Worm (Caenorhabditis elegans) whole organism, L4 larva: ENCODE measurements around the gene pafo-1.

Source experiments
- D1046.2 ChIP-seq: fragments of 200-800 bp; sonication (Bioruptor generic); IDR thresholded peaks from 2 replicates; pipeline ENCODE4 v1.3.6; 2022; ENCODE audit warnings: missing genetic modification characterization, missing compliant biosample characterization
- F26F4.8 ChIP-seq: fragments of 200-800 bp; sonication (Bioruptor generic); conservative IDR thresholded peaks from 2 replicates; pipeline ENCODE4 v1.3.6; 2022; ENCODE audit warnings: missing genetic modification characterization, missing compliant biosample characterization
- F44E2.7 ChIP-seq: fragments of 200-800 bp; sonication (Bioruptor generic); IDR thresholded peaks from 2 replicates; pipeline ENCODE4 v2.1.2; 2022; ENCODE audit warnings: missing genetic modification characterization, missing compliant biosample characterization
- F49E8.2 ChIP-seq: sonication (generic microtip); optimal IDR thresholded peaks from 2 replicates; lab custom pipeline; 2016; ENCODE audit warnings: missing compliant biosample characterization, mild to moderate bottlenecking, missing genetic modification characterization, borderline replicate concordance
- Y105C5A.15 ChIP-seq: fragments of 200-800 bp; sonication (Bioruptor generic); IDR thresholded peaks from 2 replicates; pipeline ENCODE4 v1.3.6; 2022; ENCODE audit warnings: missing genetic modification characterization, missing compliant biosample characterization
- Y5F2A.4 ChIP-seq: fragments of 200-800 bp; sonication (Bioruptor generic); optimal IDR thresholded peaks from 2 replicates; lab custom pipeline; 2018; ENCODE audit warnings: mild to moderate bottlenecking, missing genetic modification characterization, missing compliant biosample characterization
- Y75B8A.6 ChIP-seq: fragments of 200-800 bp; sonication (Bioruptor generic); IDR thresholded peaks from 2 replicates; pipeline ENCODE4 v1.3.6; 2022; ENCODE audit warnings: missing genetic modification reagents, missing genetic modification characterization, missing compliant biosample characterization
- ZK337.2 ChIP-seq: fragments of 200-800 bp; sonication (Bioruptor generic); IDR thresholded peaks from 2 replicates; pipeline ENCODE4 v1.3.6; 2022; ENCODE audit warnings: missing genetic modification reagents, missing genetic modification characterization, missing compliant biosample characterization
- ZK546.5 ChIP-seq, 2 experiments: sonication (generic microtip); optimal IDR thresholded peaks; 2 replicates each; lab custom pipeline; 2017; ENCODE audit warnings: missing biosample characterization in 2 of 2, missing genetic modification characterization in 2 of 2
- ama-1 ChIP-seq: fragments of 150-350 bp; optimal IDR thresholded peaks from 2 replicates; lab custom pipeline; 2014; ENCODE audit warnings: inconsistent platforms, mixed read lengths
- arid-1 ChIP-seq: fragments of 200-800 bp; sonication (Bioruptor generic); conservative IDR thresholded peaks from 2 replicates; pipeline ENCODE4 v1.3.6; 2022; ENCODE audit warnings: missing genetic modification reagents, missing genetic modification characterization, missing compliant biosample characterization
- attf-4 ChIP-seq: sonication (generic microtip); optimal IDR thresholded peaks from 3 replicates; lab custom pipeline; 2017; ENCODE audit warnings: missing biosample characterization, missing genetic modification characterization
- ceh-20 ChIP-seq: fragments of 200-800 bp; sonication (Bioruptor generic); IDR thresholded peaks from 2 replicates; pipeline ENCODE4 v1.3.6; 2022; ENCODE audit warnings: missing genetic modification reagents, missing genetic modification characterization, missing compliant biosample characterization
- ceh-28 ChIP-seq: fragments of 150-350 bp; optimal IDR thresholded peaks from 2 replicates; lab custom pipeline; 2014; ENCODE audit warnings: missing biosample characterization, missing genetic modification reagents, missing genetic modification characterization
- ceh-44 ChIP-seq: fragments of 200-800 bp; sonication (Bioruptor generic); IDR thresholded peaks from 2 replicates; pipeline ENCODE4 v1.3.6; 2022; ENCODE audit warnings: missing genetic modification reagents, missing genetic modification characterization, missing compliant biosample characterization
- ctbp-1 ChIP-seq: fragments of 200-800 bp; sonication (Bioruptor generic); IDR thresholded peaks from 2 replicates; pipeline ENCODE4 v1.3.6; 2022; ENCODE audit warnings: missing genetic modification reagents, missing genetic modification characterization, missing compliant biosample characterization
- daf-16 ChIP-seq, 3 experiments: sonication (generic microtip); optimal IDR thresholded peaks; 2 replicates each; lab custom pipeline; 2016 to 2017; ENCODE audit warnings: missing genetic modification characterization in 3 of 3, missing genetic modification reagents in 3 of 3, mild to moderate bottlenecking in 2 of 3, missing compliant biosample characterization in 2 of 3, missing biosample characterization in 1 of 3, moderate library complexity in 1 of 3
- daf-8 ChIP-seq: fragments of 200-800 bp; sonication (Bioruptor generic); IDR thresholded peaks from 2 replicates; pipeline ENCODE4 v1.3.6; 2022; ENCODE audit warnings: missing genetic modification characterization, missing compliant biosample characterization
- dmd-6 ChIP-seq: fragments of 200-800 bp; sonication (Bioruptor generic); IDR thresholded peaks from 2 replicates; pipeline ENCODE4 v1.3.6; 2022; ENCODE audit warnings: missing genetic modification reagents, missing genetic modification characterization, missing compliant biosample characterization
- dve-1 ChIP-seq: sonication (generic microtip); optimal IDR thresholded peaks from 2 replicates; lab custom pipeline; 2017; ENCODE audit warnings: antibody characterized with exemption, mild to moderate bottlenecking, missing genetic modification characterization, missing compliant biosample characterization; ENCODE audit not compliant: insufficient read depth
- egl-43 ChIP-seq: fragments of 200-800 bp; sonication (Bioruptor generic); IDR thresholded peaks from 2 replicates; pipeline ENCODE4 v1.3.6; 2022; ENCODE audit warnings: missing genetic modification reagents, missing genetic modification characterization, missing compliant biosample characterization
- fkh-10 ChIP-seq: fragments of 150-350 bp; optimal IDR thresholded peaks from 2 replicates; lab custom pipeline; 2014; ENCODE audit warnings: missing biosample characterization, missing genetic modification reagents, missing genetic modification characterization
- fos-1 ChIP-seq: fragments of 150-350 bp; optimal IDR thresholded peaks from 2 replicates; lab custom pipeline; 2014; ENCODE audit warnings: missing biosample characterization, missing genetic modification characterization
- gei-8 ChIP-seq: fragments of 200-800 bp; sonication (Bioruptor generic); optimal IDR thresholded peaks from 2 replicates; lab custom pipeline; 2018; ENCODE audit warnings: mild to moderate bottlenecking, missing genetic modification characterization, missing compliant biosample characterization
- hlh-11 ChIP-seq: fragments of 200-800 bp; sonication (Bioruptor generic); optimal IDR thresholded peaks from 2 replicates; lab custom pipeline; 2018; ENCODE audit warnings: mild to moderate bottlenecking, missing genetic modification characterization, missing compliant biosample characterization
- hlh-30 ChIP-seq: sonication (generic microtip); optimal IDR thresholded peaks from 2 replicates; lab custom pipeline; 2017; ENCODE audit warnings: antibody characterized with exemption, mild to moderate bottlenecking, missing genetic modification characterization, missing compliant biosample characterization; ENCODE audit not compliant: insufficient read depth
- lin-1 ChIP-seq: fragments of 200-800 bp; sonication (Bioruptor generic); IDR thresholded peaks from 2 replicates; pipeline ENCODE4 v1.3.6; 2022; ENCODE audit warnings: missing genetic modification reagents, missing genetic modification characterization, missing compliant biosample characterization
- lin-15B ChIP-seq: fragments of 150-350 bp; sonication (generic microtip); optimal IDR thresholded peaks from 3 replicates; lab custom pipeline; 2014; ENCODE audit warnings: missing biosample characterization, missing genetic modification characterization
- lsy-2 ChIP-seq, 2 experiments: fragments of 150-350 bp in 1 of 2; sonication (generic microtip) in 1 of 2; optimal IDR thresholded peaks; 2 replicates each; lab custom pipeline; 2014 to 2017; ENCODE audit warnings: missing biosample characterization in 2 of 2, missing genetic modification characterization in 2 of 2
- mdl-1 ChIP-seq, 2 experiments: fragments of 150-350 bp in 1 of 2; sonication (generic microtip) in 1 of 2; optimal IDR thresholded peaks; 2 replicates each; lab custom pipeline; 2014 to 2017; ENCODE audit warnings: missing biosample characterization in 2 of 2, missing genetic modification characterization in 2 of 2
- mep-1 ChIP-seq: fragments of 150-350 bp; sonication (generic microtip); optimal IDR thresholded peaks from 3 replicates; lab custom pipeline; 2014; ENCODE audit warnings: missing biosample characterization, missing genetic modification characterization
- nhr-111 ChIP-seq: fragments of 200-800 bp; sonication (Bioruptor generic); optimal IDR thresholded peaks from 2 replicates; lab custom pipeline; 2018; ENCODE audit warnings: mild to moderate bottlenecking, missing genetic modification characterization, missing compliant biosample characterization
- nhr-237 ChIP-seq: sonication (generic microtip); optimal IDR thresholded peaks from 2 replicates; lab custom pipeline; 2017; ENCODE audit warnings: missing biosample characterization, missing genetic modification characterization
- nhr-25 ChIP-seq: sonication (generic microtip); optimal IDR thresholded peaks from 2 replicates; lab custom pipeline; 2017; ENCODE audit warnings: missing genetic modification characterization, mild to moderate bottlenecking, missing compliant biosample characterization, antibody characterized with exemption, moderate library complexity, borderline replicate concordance; ENCODE audit not compliant: insufficient read depth
- nhr-28 ChIP-seq: fragments of 150-350 bp; optimal IDR thresholded peaks from 2 replicates; lab custom pipeline; 2014; ENCODE audit warnings: missing biosample characterization, missing genetic modification characterization
- nhr-48 ChIP-seq: sonication (generic microtip); optimal IDR thresholded peaks from 2 replicates; lab custom pipeline; 2016; ENCODE audit warnings: mild to moderate bottlenecking, missing genetic modification characterization, missing compliant biosample characterization
- nhr-76 ChIP-seq: fragments of 150-350 bp; optimal IDR thresholded peaks from 2 replicates; lab custom pipeline; 2014; ENCODE audit warnings: missing biosample characterization, missing genetic modification characterization
- pqm-1 ChIP-seq: sonication (generic microtip); optimal IDR thresholded peaks from 2 replicates; lab custom pipeline; 2017; ENCODE audit warnings: missing biosample characterization, missing genetic modification characterization
- sdz-12 ChIP-seq: fragments of 200-800 bp; sonication (Bioruptor generic); optimal IDR thresholded peaks from 2 replicates; lab custom pipeline; 2018; ENCODE audit warnings: mild to moderate bottlenecking, missing genetic modification characterization, missing compliant biosample characterization
- skn-1 ChIP-seq: fragments of 150-350 bp; optimal IDR thresholded peaks from 2 replicates; lab custom pipeline; 2014; ENCODE audit warnings: missing biosample characterization, missing genetic modification characterization
- spr-3 ChIP-seq: fragments of 200-800 bp; sonication (Bioruptor generic); optimal IDR thresholded peaks from 2 replicates; lab custom pipeline; 2018; ENCODE audit warnings: mild to moderate bottlenecking, missing genetic modification characterization, missing compliant biosample characterization
- unc-130 ChIP-seq: sonication (generic microtip); optimal IDR thresholded peaks from 2 replicates; lab custom pipeline; 2016; ENCODE audit warnings: missing genetic modification reagents, missing genetic modification characterization, missing compliant biosample characterization
- unc-62 ChIP-seq, 3 experiments: fragments of 150-350 bp in 1 of 3; sonication (generic microtip); optimal IDR thresholded peaks in 2 of 3; peaks in 1 of 3; 1 replicate in 1 of 3; 2 replicates in 2 of 3; lab custom pipeline; 2014 to 2017; ENCODE audit warnings: missing biosample characterization in 3 of 3, missing genetic modification characterization in 3 of 3, missing genetic modification reagents in 3 of 3, missing genotype in 1 of 3
- vab-7 ChIP-seq: fragments of 200-800 bp; sonication (Bioruptor generic); IDR thresholded peaks from 2 replicates; pipeline ENCODE4 v1.3.6; 2022; ENCODE audit warnings: missing genetic modification reagents, missing genetic modification characterization, missing compliant biosample characterization
- ztf-11 ChIP-seq: fragments of 150-350 bp; optimal IDR thresholded peaks from 2 replicates; lab custom pipeline; 2014; ENCODE audit warnings: missing biosample characterization, missing genetic modification characterization
- ztf-7 ChIP-seq: fragments of 150-350 bp; optimal IDR thresholded peaks from 2 replicates; lab custom pipeline; 2014; ENCODE audit warnings: missing biosample characterization, missing genetic modification characterization

pafo-1 gene

DNA sequence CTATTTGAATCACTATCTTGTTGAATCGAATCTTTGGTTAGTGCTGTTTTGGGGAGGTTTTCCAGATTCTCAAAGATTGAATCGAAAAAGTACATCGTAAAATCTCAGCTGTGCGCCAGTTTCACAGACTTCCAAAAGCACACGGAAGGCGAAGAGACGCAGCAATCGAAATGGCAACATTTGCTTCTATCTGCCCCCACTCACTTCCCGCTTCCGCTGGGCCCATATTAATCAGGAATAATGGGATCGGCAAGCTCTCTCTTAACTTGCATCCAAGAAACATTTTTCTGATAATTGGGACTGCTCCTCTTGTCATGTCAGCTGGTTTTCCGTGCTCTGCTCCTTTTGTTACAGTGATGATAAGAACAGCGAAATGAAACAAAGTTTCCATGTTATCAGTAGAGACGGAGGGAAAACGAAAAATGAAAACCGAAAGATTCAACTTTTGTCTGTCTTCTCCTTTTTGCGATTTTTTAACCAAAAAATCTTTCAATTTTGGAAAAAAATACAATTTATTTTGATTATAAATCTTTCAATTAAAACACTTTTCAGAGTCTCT lies 14.1 kb downstream of the pafo-1 start:
- TF ChIP-seq F49E8.2 (tag; lab: Kevin White, UChicago) (no peak), nhr-25 (tag; lab: Kevin White, UChicago) (no peak), mep-1 (tag; lab: Kevin White, UChicago) (peak; percentile 12), ceh-20 (no peak), Y105C5A.15 (GFP tag; lab: Robert Waterston, UW) (no peak), ztf-11 (tag; lab: Kevin White, UChicago) (no peak), nhr-48 (tag; lab: Kevin White, UChicago) (no peak), lin-15B (no peak), nhr-76 (no peak), mdl-1 (tag; optimal IDR thresholded peaks at IDR 0.05; lab: Kevin White, UChicago) (peak in 1 of 2 experiments; percentile 15), vab-7 (GFP tag; lab: Robert Waterston, UW) (no peak), nhr-111 (GFP tag; lab: Kevin White, UChicago) (no peak), dmd-6 (GFP tag; lab: Robert Waterston, UW) (peak; percentile 78), unc-130 (GFP tag; lab: Kevin White, UChicago) (no peak), lsy-2 (tag; optimal IDR thresholded peaks at IDR 0.05; lab: Kevin White, UChicago) (peak in 1 of 2 experiments; percentile 3), hlh-11 (tag; lab: Kevin White, UChicago) (peak; percentile 85), fos-1 (tag; lab: Kevin White, UChicago) (no peak), unc-62 (GFP tag; optimal IDR thresholded peaks at IDR 0.05 in 1 of 2; lab: Kevin White, UChicago) (peak in 1 of 2 experiments; percentile 36), unc-62 (tag; optimal IDR thresholded peaks at IDR 0.05; lab: Kevin White, UChicago) (no peak), daf-8 (GFP tag; lab: Robert Waterston, UW) (no peak), Y5F2A.4 (GFP tag; lab: Kevin White, UChicago) (no peak), attf-4 (no peak), dve-1 (tag; lab: Kevin White, UChicago) (peak; percentile 33), gei-8 (GFP tag; lab: Kevin White, UChicago) (no peak), lin-1 (GFP tag; lab: Robert Waterston, UW) (0 out of 2 replicates have a peak, but pooled peaks have one; percentile 18), skn-1 (tag; lab: Kevin White, UChicago) (no peak), hlh-30 (peak; percentile 27), ctbp-1 (no peak), nhr-28 (tag; lab: Kevin White, UChicago) (peak; percentile 74), daf-16 (GFP tag; optimal IDR thresholded peaks at IDR 0.05; lab: Kevin White, UChicago) (no peak), daf-16 (tag; optimal IDR thresholded peaks at IDR 0.05; lab: Kevin White, UChicago) (peak; percentile 42), sdz-12 (GFP tag; lab: Kevin White, UChicago) (no peak), F44E2.7 (no peak), ztf-7 (tag; lab: Kevin White, UChicago) (no peak), pqm-1 (tag; lab: Kevin White, UChicago) (peak; percentile 82), ceh-28 (no peak), ceh-44 (GFP tag; lab: Robert Waterston, UW) (no peak), egl-43 (GFP tag; lab: Robert Waterston, UW) (peak; percentile 6; the same call in 1 of the 2 replicates), ama-1 (lab: Kevin White, UChicago) (peak; percentile 35), arid-1 (GFP tag; lab: Robert Waterston, UW) (no peak)

DNA sequence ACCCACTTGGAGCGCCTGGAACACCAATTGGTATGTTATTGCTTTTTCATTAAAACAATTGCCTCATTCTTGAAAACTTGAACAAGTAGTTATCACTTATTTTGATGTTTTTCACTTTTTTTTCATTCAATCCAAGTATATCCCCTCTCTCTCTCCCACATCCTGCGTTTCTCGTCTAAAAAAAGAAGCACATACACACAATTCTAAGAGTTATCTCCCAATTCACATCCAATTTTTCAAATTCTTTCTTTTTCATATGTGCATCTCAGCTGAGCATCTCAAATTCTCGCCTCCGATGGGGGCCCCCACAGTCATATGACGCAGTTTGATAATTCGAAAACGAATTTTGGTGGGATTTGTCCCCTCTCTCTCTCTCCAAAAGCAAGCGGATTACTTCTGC lies 15.2 kb downstream of the pafo-1 start:
- TF ChIP-seq lin-15B (no peak), ceh-20 (no peak), unc-130 (GFP tag; lab: Kevin White, UChicago) (no peak), spr-3 (GFP tag; lab: Kevin White, UChicago) (no peak), hlh-30 (no peak), daf-16 (GFP tag; optimal IDR thresholded peaks at IDR 0.05; lab: Kevin White, UChicago) (no peak), daf-16 (tag; optimal IDR thresholded peaks at IDR 0.05; lab: Kevin White, UChicago) (no peak), daf-8 (GFP tag; lab: Robert Waterston, UW) (no peak), nhr-237 (no peak), arid-1 (GFP tag; lab: Robert Waterston, UW) (no peak), unc-62 (GFP tag; optimal IDR thresholded peaks at IDR 0.05 in 1 of 2; lab: Kevin White, UChicago) (peak in 1 of 2 experiments; percentile 85), unc-62 (tag; optimal IDR thresholded peaks at IDR 0.05; lab: Kevin White, UChicago) (no peak), skn-1 (tag; lab: Kevin White, UChicago) (no peak), D1046.2 (GFP tag; lab: Robert Waterston, UW) (no peak), F26F4.8 (0 out of 2 replicates have a peak, but pooled peaks have one; percentile 28), ZK546.5 (tag; optimal IDR thresholded peaks at IDR 0.05; lab: Kevin White, UChicago) (no peak), Y75B8A.6 (GFP tag; lab: Robert Waterston, UW) (0 out of 2 replicates have a peak, but pooled peaks have one; percentile 19), ZK337.2 (GFP tag; lab: Robert Waterston, UW) (no peak), fkh-10 (GFP tag; lab: Kevin White, UChicago) (no peak)
